Fruit fly (Drosophila melanogaster) whole organism, embryonic: Measurements from ENCODE around the gene Rpp20.

Experiments
- Aef1 ChIP-seq: fragments of 200-800 bp; sonication (Bioruptor generic); IDR thresholded peaks from 3 replicates; pipeline ENCODE4 v1.3.6; 2022; ENCODE audit warnings: missing biosample characterization, missing genetic modification characterization
- CG14860 ChIP-seq: fragments of 200-800 bp; sonication (Bioruptor generic); IDR thresholded peaks from 3 replicates; pipeline ENCODE4 v1.3.6; 2022; ENCODE audit warnings: missing biosample characterization, missing genetic modification characterization; ENCODE audit not compliant: partially characterized antibody
- CG1603 ChIP-seq: fragments of 200-800 bp; sonication (Bioruptor generic); optimal IDR thresholded peaks from 2 replicates; lab custom pipeline; 2019; ENCODE audit warnings: missing biosample characterization, mild to moderate bottlenecking, missing genetic modification characterization, moderate library complexity
- Trl ChIP-seq, 3 experiments: fragments of >200 bp in 2 of 3; fragments of 200-800 bp in 1 of 3; sonication (Bioruptor generic) in 1 of 3; optimal IDR thresholded peaks; 2 replicates in 1 of 3; 3 replicates in 2 of 3; lab custom pipeline; 2016 to 2017; ENCODE audit warnings: missing biosample characterization in 1 of 3, missing genetic modification characterization in 1 of 3
- ewg ChIP-seq: fragments of 200-800 bp; sonication (Bioruptor generic); optimal IDR thresholded peaks from 3 replicates; lab custom pipeline; 2017; ENCODE audit warnings: mild to moderate bottlenecking, missing biosample characterization, missing genetic modification reagents, missing genetic modification characterization
- nau ChIP-seq: fragments of 200-800 bp; sonication (Bioruptor generic); optimal IDR thresholded peaks from 3 replicates; lab custom pipeline; 2017; ENCODE audit warnings: missing biosample characterization, mild to moderate bottlenecking, missing genetic modification characterization, missing genetic modification reagents
- usp ChIP-seq: fragments of >200 bp; optimal IDR thresholded peaks from 2 replicates; lab custom pipeline; 2017; ENCODE audit warnings: missing biosample characterization, missing genetic modification characterization

dm6 chrX:19792572-19792971 lies 48.3 kb downstream of the Rpp20 start:
- TF ChIP-seq ewg (no peak), usp (GFP tag; lab: Kevin White, UChicago) (no peak), CG14860 (no peak), Aef1 (GFP tag; lab: Robert Waterston, UW) (no peak), nau (no peak), Trl (optimal IDR thresholded peaks at IDR 0.05; lab: Kevin White, UChicago) (no peak), Trl (GFP tag; optimal IDR thresholded peaks at IDR 0.05; lab: Kevin White, UChicago) (no peak), CG1603 (tag; lab: Kevin White, UChicago) (no peak)
